Fruit fly (Drosophila melanogaster): Measurements from ENCODE around the gene Or74a.

Gene Or74a

dm6 chr3L:17358490-17358889 is 29.5 kb upstream of the Or74a start:
- no peak for TF ChIP-seq tj (GFP tag; optimal IDR thresholded peaks at IDR 0.05)
- TF ChIP-seq kay (GFP tag; ENCODE audit: borderline replicate concordance): no peak
- no peak for TF ChIP-seq CG1620 (GFP tag; optimal IDR thresholded peaks at IDR 0.05)
- TF ChIP-seq bab1 (GFP tag; optimal IDR thresholded peaks at IDR 0.05): no peak

- TF ChIP-seq Clk (GFP tag; optimal IDR thresholded peaks at IDR 0.05) (no peak), CG11617 (GFP tag; optimal IDR thresholded peaks at IDR 0.05) (no peak), CG33017 (tag; optimal IDR thresholded peaks at IDR 0.05) (no peak), kay (GFP tag; ENCODE audit: borderline replicate concordance) (no peak)
These were observed 28.5 kb upstream of the Or74a start for dm6 chr3L:17357431-17357830.

dm6 chr3L:17352812-17353211 is 23.8 kb upstream of the Or74a start:
- TF ChIP-seq bab1 (GFP tag; optimal IDR thresholded peaks at IDR 0.05): peak; percentile 34
- no peak for TF ChIP-seq cnc (optimal IDR thresholded peaks at IDR 0.05)
- no peak for TF ChIP-seq CG12768 (GFP tag; optimal IDR thresholded peaks at IDR 0.05)
- TF ChIP-seq CG33017 (tag; optimal IDR thresholded peaks at IDR 0.05): no peak
- peak; percentile 46 for TF ChIP-seq Mnt (GFP tag; optimal IDR thresholded peaks at IDR 0.05)
- no peak for TF ChIP-seq cic (GFP tag; optimal IDR thresholded peaks at IDR 0.05)
- TF ChIP-seq ovo (GFP tag; optimal IDR thresholded peaks at IDR 0.05): peak; percentile 70
- TF ChIP-seq toe (GFP tag; optimal IDR thresholded peaks at IDR 0.05): peak; percentile 69
- peak; percentile 90 for TF ChIP-seq pad (GFP tag; optimal IDR thresholded peaks at IDR 0.05)

- TF ChIP-seq CG7101 (tag; optimal IDR thresholded peaks at IDR 0.05) (no peak), CG1620 (GFP tag; optimal IDR thresholded peaks at IDR 0.05) (no peak), ovo (GFP tag; optimal IDR thresholded peaks at IDR 0.05) (no peak), Hr96 (GFP tag; optimal IDR thresholded peaks at IDR 0.05) (no peak), pad (GFP tag; optimal IDR thresholded peaks at IDR 0.05) (no peak), CG33017 (tag; optimal IDR thresholded peaks at IDR 0.05) (no peak), CG11617 (GFP tag; optimal IDR thresholded peaks at IDR 0.05) (no peak), cic (GFP tag; optimal IDR thresholded peaks at IDR 0.05) (no peak), tj (GFP tag; optimal IDR thresholded peaks at IDR 0.05) (no peak)
These were observed 22.6 kb upstream of the Or74a start, which contains the start of gene CG7692 for dm6 chr3L:17351522-17351921. Gene CG7692 (plus strand): TSS chr3L:17351822.

- TF ChIP-seq CG11617 (GFP tag; optimal IDR thresholded peaks at IDR 0.05): no peak
- no peak for TF ChIP-seq kay (GFP tag; ENCODE audit: borderline replicate concordance)
- no peak for TF ChIP-seq bab1 (GFP tag; optimal IDR thresholded peaks at IDR 0.05)
- TF ChIP-seq CG1620 (GFP tag; optimal IDR thresholded peaks at IDR 0.05): no peak
- no peak for TF ChIP-seq Clk (GFP tag; optimal IDR thresholded peaks at IDR 0.05)
- no peak for TF ChIP-seq CG33017 (tag; optimal IDR thresholded peaks at IDR 0.05)
- no peak for TF ChIP-seq ovo (GFP tag; optimal IDR thresholded peaks at IDR 0.05)
- no peak for TF ChIP-seq CG5204 (GFP tag; optimal IDR thresholded peaks at IDR 0.05)
- no peak for TF ChIP-seq tj (GFP tag; optimal IDR thresholded peaks at IDR 0.05)
- TF ChIP-seq cnc (optimal IDR thresholded peaks at IDR 0.05): no peak
- no peak for TF ChIP-seq CG14711 (tag; optimal IDR thresholded peaks at IDR 0.05)
- no peak for TF ChIP-seq pad (GFP tag; optimal IDR thresholded peaks at IDR 0.05)
- no peak for TF ChIP-seq toe (GFP tag; optimal IDR thresholded peaks at IDR 0.05)
- no peak for TF ChIP-seq Hr96 (GFP tag; optimal IDR thresholded peaks at IDR 0.05)
- no peak for TF ChIP-seq CG7045 (GFP tag; optimal IDR thresholded peaks at IDR 0.05)
- TF ChIP-seq Mnt (GFP tag; optimal IDR thresholded peaks at IDR 0.05): no peak
These were observed 20.6 kb upstream of the Or74a start, which contains the start of gene Mip for dm6 chr3L:17349604-17350003. Gene Mip (minus strand): TSS chr3L:17349666.

- no peak for TF ChIP-seq bab1 (GFP tag; optimal IDR thresholded peaks at IDR 0.05)
- TF ChIP-seq CG14711 (tag; optimal IDR thresholded peaks at IDR 0.05): no peak
- TF ChIP-seq CG1620 (GFP tag; optimal IDR thresholded peaks at IDR 0.05): no peak
- TF ChIP-seq cic (GFP tag; optimal IDR thresholded peaks at IDR 0.05): no peak
- TF ChIP-seq pad (GFP tag; optimal IDR thresholded peaks at IDR 0.05): no peak
- no peak for TF ChIP-seq CG11617 (GFP tag; optimal IDR thresholded peaks at IDR 0.05)
- TF ChIP-seq Mnt (GFP tag; optimal IDR thresholded peaks at IDR 0.05): no peak
- TF ChIP-seq cnc (optimal IDR thresholded peaks at IDR 0.05): no peak
- no peak for TF ChIP-seq Crg-1 (GFP tag; optimal IDR thresholded peaks at IDR 0.05)
- no peak for TF ChIP-seq toe (GFP tag; optimal IDR thresholded peaks at IDR 0.05)
- no peak for TF ChIP-seq CG5204 (GFP tag; optimal IDR thresholded peaks at IDR 0.05)
- no peak for TF ChIP-seq tj (GFP tag; optimal IDR thresholded peaks at IDR 0.05)
- TF ChIP-seq ovo (GFP tag; optimal IDR thresholded peaks at IDR 0.05): no peak
- no peak for TF ChIP-seq CG7101 (tag; optimal IDR thresholded peaks at IDR 0.05)
- TF ChIP-seq kay (GFP tag; ENCODE audit: borderline replicate concordance): no peak
- TF ChIP-seq CG33017 (tag; optimal IDR thresholded peaks at IDR 0.05): no peak
- no peak for TF ChIP-seq CG7045 (GFP tag; optimal IDR thresholded peaks at IDR 0.05)
- no peak for TF ChIP-seq Hr96 (GFP tag; optimal IDR thresholded peaks at IDR 0.05)
- no peak for TF ChIP-seq CG12768 (GFP tag; optimal IDR thresholded peaks at IDR 0.05)
- TF ChIP-seq Clk (GFP tag; optimal IDR thresholded peaks at IDR 0.05): no peak
These were observed 17.4 kb upstream of the Or74a start for dm6 chr3L:17346393-17346792.

- TF ChIP-seq Crg-1 (GFP tag; optimal IDR thresholded peaks at IDR 0.05): no peak
- no peak for TF ChIP-seq toe (GFP tag; optimal IDR thresholded peaks at IDR 0.05)
- TF ChIP-seq CG1620 (GFP tag; optimal IDR thresholded peaks at IDR 0.05): no peak
- no peak for TF ChIP-seq kay (GFP tag; ENCODE audit: borderline replicate concordance)
- TF ChIP-seq bab1 (GFP tag; optimal IDR thresholded peaks at IDR 0.05): no peak
- TF ChIP-seq pad (GFP tag; optimal IDR thresholded peaks at IDR 0.05): no peak
- TF ChIP-seq Mnt (GFP tag; optimal IDR thresholded peaks at IDR 0.05): no peak
- no peak for TF ChIP-seq CG11617 (GFP tag; optimal IDR thresholded peaks at IDR 0.05)
- no peak for TF ChIP-seq CG7045 (GFP tag; optimal IDR thresholded peaks at IDR 0.05)
- TF ChIP-seq CG5204 (GFP tag; optimal IDR thresholded peaks at IDR 0.05): no peak
- no peak for TF ChIP-seq CG14711 (tag; optimal IDR thresholded peaks at IDR 0.05)
- no peak for TF ChIP-seq CG7101 (tag; optimal IDR thresholded peaks at IDR 0.05)
- no peak for TF ChIP-seq tj (GFP tag; optimal IDR thresholded peaks at IDR 0.05)
- TF ChIP-seq cnc (optimal IDR thresholded peaks at IDR 0.05): no peak
- no peak for TF ChIP-seq CG33017 (tag; optimal IDR thresholded peaks at IDR 0.05)
- no peak for TF ChIP-seq Hr96 (GFP tag; optimal IDR thresholded peaks at IDR 0.05)
- no peak for TF ChIP-seq CG12768 (GFP tag; optimal IDR thresholded peaks at IDR 0.05)
- no peak for TF ChIP-seq Clk (GFP tag; optimal IDR thresholded peaks at IDR 0.05)
- no peak for TF ChIP-seq cic (GFP tag; optimal IDR thresholded peaks at IDR 0.05)
- no peak for TF ChIP-seq ovo (GFP tag; optimal IDR thresholded peaks at IDR 0.05)
These were observed 15.6 kb upstream of the Or74a start, which contains the start of gene brv2 for dm6 chr3L:17344596-17344995. Gene brv2 (minus strand): TSS chr3L:17344696.

Data from whole organism, adult.